Fruit fly (Drosophila melanogaster) whole organism, embryonic: ENCODE measurements around the gene Lcp65Ab1.

Experiments used
- CG11695 ChIP-seq: fragments of 200-800 bp; sonication (Bioruptor generic); IDR thresholded peaks from 3 replicates; pipeline ENCODE4 v1.3.6; 2022; ENCODE audit warnings: missing biosample characterization, missing genetic modification characterization
- CG12219 ChIP-seq: fragments of 200-800 bp; sonication (Bioruptor generic); optimal IDR thresholded peaks from 3 replicates; lab custom pipeline; 2018; ENCODE audit warnings: missing biosample characterization, mild to moderate bottlenecking, missing genetic modification characterization
- CG13123 ChIP-seq: fragments of 200-800 bp; sonication (Bioruptor generic); optimal IDR thresholded peaks from 2 replicates; lab custom pipeline; 2016; ENCODE audit warnings: missing biosample characterization, missing genetic modification characterization
- CG14441 ChIP-seq: fragments of 200-800 bp; sonication (Bioruptor generic); IDR thresholded peaks from 2 replicates; pipeline ENCODE4 v1.3.6; 2022; ENCODE audit warnings: missing biosample characterization, missing genetic modification characterization
- CG14965 ChIP-seq: fragments of 200-800 bp; sonication (Bioruptor generic); optimal IDR thresholded peaks from 2 replicates; lab custom pipeline; 2016; ENCODE audit warnings: missing biosample characterization, missing genetic modification characterization, borderline replicate concordance
- CG15514 ChIP-seq: fragments of 200-800 bp; sonication (Bioruptor generic); optimal IDR thresholded peaks from 3 replicates; lab custom pipeline; 2017; ENCODE audit warnings: missing biosample characterization, missing genetic modification characterization, mild to moderate bottlenecking, moderate library complexity, missing genetic modification reagents
- CG17361 ChIP-seq: fragments of 200-800 bp; sonication (Bioruptor generic); IDR thresholded peaks from 3 replicates; pipeline ENCODE4 v1.3.6; 2022; ENCODE audit warnings: missing biosample characterization, missing genetic modification characterization
- CG17912 ChIP-seq: fragments of 200-800 bp; sonication (Bioruptor generic); optimal IDR thresholded peaks from 2 replicates; lab custom pipeline; 2018; ENCODE audit warnings: missing biosample characterization, mild to moderate bottlenecking, missing genetic modification characterization
- CG18476 ChIP-seq: fragments of 200-800 bp; sonication (Bioruptor generic); optimal IDR thresholded peaks from 2 replicates; lab custom pipeline; 2016; ENCODE audit warnings: missing biosample characterization, mild to moderate bottlenecking, missing genetic modification characterization
- CG2116 ChIP-seq: fragments of 200-800 bp; sonication (Bioruptor generic); optimal IDR thresholded peaks from 3 replicates; lab custom pipeline; 2018; ENCODE audit warnings: missing biosample characterization, mild to moderate bottlenecking, missing genetic modification characterization
- CG2199 ChIP-seq: fragments of 200-800 bp; sonication (Bioruptor generic); IDR thresholded peaks from 3 replicates; pipeline ENCODE4 v1.3.6; 2022; ENCODE audit warnings: missing biosample characterization, missing genetic modification characterization
- CG2889 ChIP-seq: fragments of 200-800 bp; sonication (Bioruptor generic); IDR thresholded peaks from 3 replicates; pipeline ENCODE4 v1.3.6; 2022; ENCODE audit warnings: missing biosample characterization, missing genetic modification characterization
- CG31224 ChIP-seq: fragments of 200-800 bp; sonication (Bioruptor generic); IDR thresholded peaks from 2 replicates; pipeline ENCODE4 v1.3.6; 2022; ENCODE audit warnings: missing biosample characterization, missing genetic modification characterization
- CG33557 ChIP-seq: fragments of 200-800 bp; sonication (Bioruptor generic); optimal IDR thresholded peaks from 2 replicates; lab custom pipeline; 2019; ENCODE audit warnings: missing biosample characterization, mild to moderate bottlenecking, missing genetic modification characterization, moderate library complexity
- CG9817 ChIP-seq: fragments of 200-800 bp; sonication (Bioruptor generic); optimal IDR thresholded peaks from 2 replicates; lab custom pipeline; 2018; ENCODE audit warnings: missing biosample characterization, mild to moderate bottlenecking, missing genetic modification characterization, moderate library complexity
- Drgx ChIP-seq: fragments of 200-800 bp; sonication (Bioruptor generic); IDR thresholded peaks from 2 replicates; pipeline ENCODE4 v1.3.6; 2022; ENCODE audit warnings: missing biosample characterization, missing genetic modification characterization
- Gug ChIP-seq: fragments of 200-800 bp; sonication (Bioruptor generic); IDR thresholded peaks from 4 replicates; pipeline ENCODE4 v1.3.6; 2022; ENCODE audit warnings: missing biosample characterization, missing genetic modification characterization
- Hmx ChIP-seq: fragments of 200-800 bp; sonication (Bioruptor generic); optimal IDR thresholded peaks from 2 replicates; lab custom pipeline; 2016; ENCODE audit warnings: missing biosample characterization, missing genetic modification characterization
- Hsf ChIP-seq: fragments of 200-800 bp; sonication (Bioruptor generic); optimal IDR thresholded peaks from 3 replicates; lab custom pipeline; 2016; ENCODE audit warnings: missing biosample characterization, missing genetic modification characterization
- Lpt ChIP-seq: fragments of >200 bp; optimal IDR thresholded peaks from 2 replicates; lab custom pipeline; 2018; ENCODE audit warnings: missing biosample characterization, missing genetic modification characterization
- Mrtf ChIP-seq: fragments of 200-800 bp; sonication (Bioruptor generic); IDR thresholded peaks from 3 replicates; pipeline ENCODE4 v1.3.6; 2022; ENCODE audit warnings: missing biosample characterization, missing genetic modification characterization
- Nf-YC ChIP-seq: fragments of 200-800 bp; optimal IDR thresholded peaks from 3 replicates; lab custom pipeline; 2019; ENCODE audit warnings: missing biosample characterization, mild to moderate bottlenecking, missing genetic modification characterization, moderate library complexity
- Optix ChIP-seq: fragments of 200-800 bp; sonication (Bioruptor generic); IDR thresholded peaks from 3 replicates; pipeline ENCODE4 v1.3.6; 2022; ENCODE audit warnings: missing biosample characterization, missing genetic modification characterization
- Rx ChIP-seq: fragments of 200-800 bp; sonication (Bioruptor generic); IDR thresholded peaks from 2 replicates; pipeline ENCODE4 v1.3.6; 2022; ENCODE audit warnings: missing biosample characterization, missing genetic modification characterization
- Spps ChIP-seq: fragments of 200-800 bp; sonication (Bioruptor generic); optimal IDR thresholded peaks from 2 replicates; lab custom pipeline; 2018; ENCODE audit warnings: missing biosample characterization, mild to moderate bottlenecking, missing genetic modification characterization
- Taf1 ChIP-seq: fragments of 200-800 bp; sonication (Bioruptor generic); IDR thresholded peaks from 2 replicates; pipeline ENCODE4 v1.3.6; 2022; ENCODE audit warnings: missing biosample characterization, missing genetic modification characterization
- ac ChIP-seq: fragments of 200-800 bp; sonication (Bioruptor generic); optimal IDR thresholded peaks from 3 replicates; lab custom pipeline; 2017; ENCODE audit warnings: missing biosample characterization, mild to moderate bottlenecking, missing genetic modification characterization
- amos ChIP-seq: fragments of 200-800 bp; sonication (Bioruptor generic); IDR thresholded peaks from 2 replicates; pipeline ENCODE4 v1.3.6; 2022; ENCODE audit warnings: missing biosample characterization, missing genetic modification characterization; ENCODE audit not compliant: partially characterized antibody
- ara ChIP-seq: fragments of 200-800 bp; sonication (Bioruptor generic); IDR thresholded peaks from 2 replicates; pipeline ENCODE4 v1.3.6; 2022; ENCODE audit warnings: missing biosample characterization, missing genetic modification characterization
- ato ChIP-seq: fragments of 200-800 bp; sonication (Bioruptor generic); IDR thresholded peaks from 2 replicates; pipeline ENCODE4 v1.3.6; 2022; ENCODE audit warnings: missing biosample characterization, missing genetic modification characterization; ENCODE audit not compliant: partially characterized antibody
- bowl ChIP-seq: fragments of 200-800 bp; sonication (Bioruptor generic); IDR thresholded peaks from 2 replicates; pipeline ENCODE4 v1.3.6; 2022; ENCODE audit warnings: missing biosample characterization, missing genetic modification characterization
- chif ChIP-seq, 2 experiments: fragments of 200-800 bp; sonication (Bioruptor generic); optimal IDR thresholded peaks; 3 replicates each; lab custom pipeline; 2016; ENCODE audit warnings: missing biosample characterization in 2 of 2, missing genetic modification characterization in 2 of 2
- ci ChIP-seq: fragments of 200-800 bp; sonication (Bioruptor generic); IDR thresholded peaks from 3 replicates; pipeline ENCODE4 v1.3.6; 2022; ENCODE audit warnings: missing biosample characterization, missing genetic modification characterization
- crp ChIP-seq, 2 experiments: fragments of 200-800 bp; sonication (Bioruptor generic); optimal IDR thresholded peaks; 2 replicates in 1 of 2; 3 replicates in 1 of 2; lab custom pipeline; 2017; ENCODE audit warnings: missing biosample characterization in 2 of 2, missing genetic modification characterization in 2 of 2, mild to moderate bottlenecking in 1 of 2, moderate library complexity in 1 of 2
- da ChIP-seq: fragments of 200-800 bp; sonication (Bioruptor generic); optimal IDR thresholded peaks from 2 replicates; lab custom pipeline; 2016; ENCODE audit warnings: missing biosample characterization, missing genetic modification characterization
- gro ChIP-seq: fragments of 200-800 bp; sonication (Bioruptor generic); optimal IDR thresholded peaks from 2 replicates; lab custom pipeline; 2016; ENCODE audit warnings: missing biosample characterization, missing genetic modification characterization
- pzg ChIP-seq: fragments of 200-800 bp; sonication (Bioruptor generic); optimal IDR thresholded peaks from 3 replicates; lab custom pipeline; 2018; ENCODE audit warnings: missing biosample characterization, mild to moderate bottlenecking, missing genetic modification characterization, moderate library complexity
- run ChIP-seq: fragments of 200-800 bp; sonication (Bioruptor generic); optimal IDR thresholded peaks from 3 replicates; lab custom pipeline; 2018; ENCODE audit warnings: missing biosample characterization, mild to moderate bottlenecking, missing genetic modification characterization
- schlank ChIP-seq: fragments of 200-800 bp; sonication (Bioruptor generic); optimal IDR thresholded peaks from 2 replicates; lab custom pipeline; 2018; ENCODE audit warnings: missing biosample characterization, mild to moderate bottlenecking, missing genetic modification characterization
- sim ChIP-seq: fragments of 200-800 bp; sonication (Bioruptor generic); IDR thresholded peaks from 2 replicates; pipeline ENCODE4 v1.3.6; 2022; ENCODE audit warnings: missing biosample characterization, missing genetic modification characterization
- slou ChIP-seq: fragments of 200-800 bp; sonication (Bioruptor generic); optimal IDR thresholded peaks from 3 replicates; lab custom pipeline; 2016; ENCODE audit warnings: missing biosample characterization, missing genetic modification characterization
- stc ChIP-seq: fragments of 200-800 bp; sonication (Bioruptor generic); IDR thresholded peaks from 2 replicates; pipeline ENCODE4 v1.3.6; 2022; ENCODE audit warnings: missing biosample characterization, missing genetic modification characterization
- tio ChIP-seq: fragments of 200-800 bp; sonication (Bioruptor generic); optimal IDR thresholded peaks from 2 replicates; lab custom pipeline; 2017; ENCODE audit warnings: missing biosample characterization, missing genetic modification characterization, inconsistent platforms
- trem ChIP-seq: fragments of 200-800 bp; optimal IDR thresholded peaks from 3 replicates; lab custom pipeline; 2019; ENCODE audit warnings: missing biosample characterization, mild to moderate bottlenecking, missing genetic modification characterization, moderate library complexity
- wdn ChIP-seq: fragments of 200-800 bp; sonication (Bioruptor generic); IDR thresholded peaks from 2 replicates; pipeline ENCODE4 v1.3.6; 2022; ENCODE audit warnings: missing biosample characterization, missing genetic modification characterization
- yki ChIP-seq: fragments of >200 bp; optimal IDR thresholded peaks from 3 replicates; lab custom pipeline; 2018
- zen ChIP-seq: fragments of 200-800 bp; sonication (Bioruptor generic); optimal IDR thresholded peaks from 3 replicates; lab custom pipeline; 2018; ENCODE audit warnings: missing biosample characterization, mild to moderate bottlenecking, missing genetic modification characterization, moderate library complexity
- zen2 ChIP-seq: fragments of 200-800 bp; sonication (Bioruptor generic); IDR thresholded peaks from 3 replicates; pipeline ENCODE4 v1.3.6; 2022; ENCODE audit warnings: missing biosample characterization, missing genetic modification characterization; ENCODE audit not compliant: partially characterized antibody
- zfh2 ChIP-seq: fragments of 200-800 bp; sonication (Bioruptor generic); optimal IDR thresholded peaks from 2 replicates; lab custom pipeline; 2016; ENCODE audit warnings: missing biosample characterization, missing genetic modification characterization

The Lcp65Ab1 gene

DNA sequence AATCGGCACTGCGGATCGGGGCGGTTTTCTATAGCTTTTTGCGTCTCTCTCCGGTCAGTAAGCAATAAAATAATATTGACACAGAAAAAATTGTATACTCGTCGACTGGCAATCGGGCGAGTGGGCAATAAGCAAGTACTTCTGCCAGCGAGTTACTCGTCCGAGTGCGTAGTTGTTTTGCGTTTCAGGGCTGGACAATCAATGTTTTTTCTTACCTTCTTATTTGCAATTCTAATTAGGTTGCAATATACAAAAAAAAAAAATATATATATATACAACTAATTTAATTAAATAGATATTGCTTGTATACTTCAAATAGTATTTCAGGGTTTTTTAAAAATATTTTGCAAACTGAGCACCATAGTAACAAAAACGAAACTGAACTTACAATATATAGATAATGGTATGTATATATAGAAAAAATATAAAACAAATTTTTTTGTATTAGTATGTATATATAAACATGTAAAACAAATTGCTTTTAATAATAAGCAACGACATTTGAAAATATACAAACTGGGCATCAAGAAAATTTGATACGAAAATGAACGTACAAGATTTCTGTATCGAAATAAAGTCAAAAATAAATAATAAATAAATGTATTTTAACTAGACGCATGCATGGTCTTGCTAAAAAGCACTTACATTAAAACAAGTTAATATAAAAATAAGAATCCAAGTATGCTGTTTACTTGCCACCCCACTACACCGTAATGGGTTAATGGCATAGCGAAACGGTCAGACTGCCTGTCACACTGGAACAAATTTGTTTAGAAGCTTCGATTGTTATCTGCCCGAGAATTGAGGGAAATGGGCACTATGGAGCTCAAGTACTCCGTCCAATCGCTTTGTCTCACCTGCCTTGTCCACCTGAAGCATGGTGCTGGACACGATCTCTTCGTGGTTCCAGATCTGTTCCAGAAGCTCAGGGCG is 39.9 kb downstream of the Lcp65Ab1 start, which contains the start of the genes D19A and CG7386 (continued):
- peak; percentile 32 for TF ChIP-seq pzg (GFP tag; lab: Kevin White, UChicago)
- no peak for TF ChIP-seq Lpt (GFP tag; lab: Kevin White, UChicago)
- no peak for TF ChIP-seq wdn (GFP tag; lab: Robert Waterston, UW)
- TF ChIP-seq zen2 (GFP tag; lab: Robert Waterston, UW) = no peak
- 0 out of 3 replicates have a peak, but pooled peaks have one; percentile 17 for TF ChIP-seq CG2199 (GFP tag; lab: Robert Waterston, UW)
- TF ChIP-seq tio = no peak
- TF ChIP-seq Taf1 = peak; percentile 57
- peak; percentile 58 for TF ChIP-seq CG9817
- no peak for TF ChIP-seq Hmx (GFP tag; lab: Kevin White, UChicago)
- no peak for TF ChIP-seq ac (GFP tag; lab: Kevin White, UChicago)
- TF ChIP-seq Rx = peak; percentile 44; the same call in 1 of the 2 replicates
- TF ChIP-seq da (GFP tag; lab: Kevin White, UChicago) = no peak
- peak; percentile 42 for TF ChIP-seq CG12219 (GFP tag; lab: Kevin White, UChicago)
- peak; percentile 41 for TF ChIP-seq Hsf
- peak; percentile 75; the same call in 3 of the 4 replicates for TF ChIP-seq Gug (GFP tag; lab: Robert Waterston, UW)
- TF ChIP-seq trem = peak; percentile 36
- TF ChIP-seq Optix (GFP tag; lab: Robert Waterston, UW) = peak; percentile 61
- TF ChIP-seq amos (GFP tag; lab: Robert Waterston, UW) = peak; percentile 34; the same call in 1 of the 2 replicates
- peak; percentile 68; the same call in 2 of the 3 replicates for TF ChIP-seq Mrtf
- peak; percentile 75; the same call in 2 of the 3 replicates for TF ChIP-seq CG17361 (GFP tag; lab: Robert Waterston, UW)
- no peak for TF ChIP-seq crp (GFP tag; optimal IDR thresholded peaks at IDR 0.05; lab: Kevin White, UChicago)
- TF ChIP-seq chif (GFP tag; optimal IDR thresholded peaks at IDR 0.05; lab: Kevin White, UChicago) = peak in 1 of 2 experiments; percentile 40
- TF ChIP-seq schlank = no peak
- peak; percentile 55 for TF ChIP-seq Drgx (GFP tag; lab: Robert Waterston, UW)
- peak; percentile 52; the same call in 1 of the 3 replicates for TF ChIP-seq CG11695 (GFP tag; lab: Robert Waterston, UW)
- peak; percentile 59 for TF ChIP-seq zfh2 (GFP tag; lab: Kevin White, UChicago)
- no peak for TF ChIP-seq gro (GFP tag; lab: Kevin White, UChicago)
- peak; percentile 54; the same call in 1 of the 2 replicates for TF ChIP-seq stc (GFP tag; lab: Robert Waterston, UW)
- TF ChIP-seq yki (lab: Kevin White, UChicago) = no peak
- TF ChIP-seq ara (GFP tag; lab: Robert Waterston, UW) = peak; percentile 33; the same call in 1 of the 2 replicates
- peak; percentile 11 for TF ChIP-seq CG2116 (GFP tag; lab: Kevin White, UChicago)
- peak; percentile 56 for TF ChIP-seq bowl (GFP tag; lab: Robert Waterston, UW)
- no peak for TF ChIP-seq Spps (tag; lab: Kevin White, UChicago)
- TF ChIP-seq sim (GFP tag; lab: Robert Waterston, UW) = peak; percentile 27
- TF ChIP-seq Nf-YC (tag; lab: Kevin White, UChicago) = peak; percentile 63
- no peak for TF ChIP-seq run (tag; lab: Kevin White, UChicago)
- peak; percentile 76 for TF ChIP-seq CG15514 (GFP tag; lab: Kevin White, UChicago)
- TF ChIP-seq CG2889 (GFP tag; lab: Robert Waterston, UW) = 0 out of 3 replicates have a peak, but pooled peaks have one; percentile 57
- TF ChIP-seq CG14441 (GFP tag; lab: Robert Waterston, UW) = peak; percentile 53
- peak; percentile 75 for TF ChIP-seq ci (GFP tag; lab: Robert Waterston, UW)
- TF ChIP-seq CG31224 (GFP tag; lab: Robert Waterston, UW) = 0 out of 2 replicates have a peak, but pooled peaks have one; percentile 29
- TF ChIP-seq CG17912 = no peak
- peak; percentile 28 for TF ChIP-seq slou (GFP tag; lab: Kevin White, UChicago)
- no peak for TF ChIP-seq CG18476
- no peak for TF ChIP-seq CG13123 (GFP tag; lab: Kevin White, UChicago)
- TF ChIP-seq CG14965 (GFP tag; lab: Kevin White, UChicago) = no peak
- peak; percentile 3 for TF ChIP-seq zen (tag; lab: Kevin White, UChicago)
- TF ChIP-seq CG33557 (GFP tag; lab: Kevin White, UChicago) = peak; percentile 48
- no peak for TF ChIP-seq ato (GFP tag; lab: Robert Waterston, UW)
